Fruit fly (Drosophila melanogaster): Measurements from ENCODE around the gene CG5510.

CG5510 gene

dm6 chr3R:24188619-24189018 lies 19.3 kb upstream of the CG5510 start, which contains the start of gene CG5515 (continued):
- TF ChIP-seq CG10631 (GFP tag; optimal IDR thresholded peaks at IDR 0.05) = peak; percentile 62
- TF ChIP-seq Sox14 (GFP tag; optimal IDR thresholded peaks at IDR 0.05) = peak; percentile 79
- peak; percentile 57 for TF ChIP-seq cyc (GFP tag; optimal IDR thresholded peaks at IDR 0.05)
- TF ChIP-seq CG32006 (GFP tag; optimal IDR thresholded peaks at IDR 0.05) = peak; percentile 65

- no peak for TF ChIP-seq CG6276 (GFP tag; optimal IDR thresholded peaks at IDR 0.05)
- TF ChIP-seq Eip78C (GFP tag) = peak; percentile 34
Measured at dm6 chr3R:24186188-24186587, 16.8 kb upstream of the CG5510 start, which contains the start of gene mora. Gene mora, plus strand, starts transcription at chr3R:24186359.

- TF ChIP-seq CG3032 (tag; optimal IDR thresholded peaks at IDR 0.05) (no peak), eg (GFP tag; IDR thresholded peaks at IDR 0.05) (no peak), fd85E (GFP tag; optimal IDR thresholded peaks at IDR 0.05) (no peak), CG1621 (tag; optimal IDR thresholded peaks at IDR 0.05) (no peak), CG8319 (GFP tag; optimal IDR thresholded peaks at IDR 0.05) (no peak), Smox (GFP tag; optimal IDR thresholded peaks at IDR 0.05) (no peak), cyc (GFP tag; optimal IDR thresholded peaks at IDR 0.05) (no peak), Blimp-1 (GFP tag; optimal IDR thresholded peaks at IDR 0.05) (no peak), Sox15 (GFP tag; optimal IDR thresholded peaks at IDR 0.05) (no peak), CG9139 (GFP tag; optimal IDR thresholded peaks at IDR 0.05) (no peak), CG34406 (GFP tag; optimal IDR thresholded peaks at IDR 0.05) (no peak), CG15336 (GFP tag; IDR thresholded peaks at IDR 0.05) (no peak), CG8632 (GFP tag; optimal IDR thresholded peaks at IDR 0.05) (no peak)
Measured at dm6 chr3R:24172379-24172778, 3.0 kb upstream of the CG5510 start, which contains the start of gene CG13606. Gene CG13606, plus strand, starts transcription at chr3R:24172628.

dm6 chr3R:24163556-24164022 lies 5.8 kb downstream of the CG5510 start, which contains the start of gene Apc2:
Gene Apc2, plus strand, starts transcription at chr3R:24163966.
- TF ChIP-seq Eip75B (GFP tag; optimal IDR thresholded peaks at IDR 0.05) (peak; percentile 61), CG10631 (GFP tag; optimal IDR thresholded peaks at IDR 0.05) (peak; percentile 69), CG8319 (GFP tag; optimal IDR thresholded peaks at IDR 0.05) (no peak), salr (GFP tag; optimal IDR thresholded peaks at IDR 0.05) (peak in 1 of 2 experiments; percentile 30), vri (GFP tag; optimal IDR thresholded peaks at IDR 0.05) (peak; percentile 80), fd85E (GFP tag; optimal IDR thresholded peaks at IDR 0.05) (no peak), dac (GFP tag; optimal IDR thresholded peaks at IDR 0.05) (no peak), CG6276 (GFP tag; optimal IDR thresholded peaks at IDR 0.05) (no peak), Hr4 (GFP tag; optimal IDR thresholded peaks at IDR 0.05) (peak; percentile 74), CG11902 (GFP tag; optimal IDR thresholded peaks at IDR 0.05) (peak; percentile 32), topi (GFP tag; optimal IDR thresholded peaks at IDR 0.05) (peak; percentile 60), OdsH (GFP tag; optimal IDR thresholded peaks at IDR 0.05) (peak; percentile 70), pdm3 (GFP tag; optimal IDR thresholded peaks at IDR 0.05) (peak; percentile 63), Eip78C (GFP tag) (peak; percentile 91), CG16779 (tag; optimal IDR thresholded peaks at IDR 0.05) (no peak), CG9139 (GFP tag; optimal IDR thresholded peaks at IDR 0.05) (no peak), eg (GFP tag; IDR thresholded peaks at IDR 0.05) (peak; percentile 70), Sox102F (GFP tag; optimal IDR thresholded peaks at IDR 0.05) (no peak), CG15336 (GFP tag; IDR thresholded peaks at IDR 0.05) (peak; percentile 56), fkh (GFP tag; optimal IDR thresholded peaks at IDR 0.05) (no peak), CG6808 (GFP tag; optimal IDR thresholded peaks at IDR 0.05) (no peak), net (GFP tag; optimal IDR thresholded peaks at IDR 0.05) (peak; percentile 52), esn (GFP tag; optimal IDR thresholded peaks at IDR 0.05) (peak; percentile 75), Lpt (GFP tag; optimal IDR thresholded peaks at IDR 0.05) (peak; percentile 36), acj6 (GFP tag; optimal IDR thresholded peaks at IDR 0.05) (peak; percentile 60), Sox15 (GFP tag; optimal IDR thresholded peaks at IDR 0.05) (no peak), Eip93F (GFP tag; optimal IDR thresholded peaks at IDR 0.05) (no peak), Hr39 (GFP tag; optimal IDR thresholded peaks at IDR 0.05) (peak; percentile 61), Smox (GFP tag; optimal IDR thresholded peaks at IDR 0.05) (no peak), Sox14 (GFP tag; optimal IDR thresholded peaks at IDR 0.05) (peak; percentile 70), CG8632 (GFP tag; optimal IDR thresholded peaks at IDR 0.05) (peak; percentile 37), Blimp-1 (GFP tag; optimal IDR thresholded peaks at IDR 0.05) (no peak), CG6792 (GFP tag; optimal IDR thresholded peaks at IDR 0.05) (peak; percentile 49), Met (GFP tag; optimal IDR thresholded peaks at IDR 0.05) (no peak), achi (GFP tag; optimal IDR thresholded peaks at IDR 0.05) (peak; percentile 62), CG4318 (GFP tag; optimal IDR thresholded peaks at IDR 0.05) (no peak), CG34406 (GFP tag; optimal IDR thresholded peaks at IDR 0.05) (peak; percentile 57), CG11762 (GFP tag; optimal IDR thresholded peaks at IDR 0.05; ENCODE audit: insufficient read depth) (no peak), CG6854 (GFP tag; optimal IDR thresholded peaks at IDR 0.05) (no peak), svp (GFP tag) (no peak)
